Worm (Caenorhabditis elegans): ENCODE measurements around the gene pdr-1.

- TF ChIP-seq nhr-25 (tag; optimal IDR thresholded peaks at IDR 0.05) (no peak), Y55F3AM.14 (GFP tag; optimal IDR thresholded peaks at IDR 0.05) (no peak), nhr-23 (tag; optimal IDR thresholded peaks at IDR 0.05) (no peak), ztf-4 (tag; optimal IDR thresholded peaks at IDR 0.05) (no peak), lsy-2 (tag; optimal IDR thresholded peaks at IDR 0.05) (no peak), ceh-82 (tag; optimal IDR thresholded peaks at IDR 0.05) (no peak), unc-62 (GFP tag; optimal IDR thresholded peaks at IDR 0.05) (no peak), zag-1 (tag; optimal IDR thresholded peaks at IDR 0.05) (no peak), ceh-16 (tag; optimal IDR thresholded peaks at IDR 0.05) (no peak), nhr-12 (tag; optimal IDR thresholded peaks at IDR 0.05) (no peak), ZK546.5 (tag; optimal IDR thresholded peaks at IDR 0.05) (no peak), mdl-1 (tag; optimal IDR thresholded peaks at IDR 0.05) (no peak)
These were observed 27.4 kb upstream of the pdr-1 start, which contains the start of gene tyr-2 for ce11 chrIII:13743922-13744321.
